Fruit fly (Drosophila melanogaster) whole organism, wandering third instar larva: Measurements from ENCODE around the gene CG11263.

Experiments
- Abd-B ChIP-seq: fragments of >200 bp; optimal IDR thresholded peaks from 2 replicates; lab custom pipeline; 2017; ENCODE audit warnings: missing biosample characterization, missing genetic modification characterization
- CG32264 ChIP-seq: fragments of 200-800 bp; sonication (Bioruptor generic); optimal IDR thresholded peaks from 2 replicates; lab custom pipeline; 2016; ENCODE audit warnings: missing biosample characterization, missing genetic modification characterization
- CG9705 ChIP-seq: fragments of 200-800 bp; sonication (Bioruptor generic); optimal IDR thresholded peaks from 2 replicates; lab custom pipeline; 2018; ENCODE audit warnings: missing biosample characterization, mild to moderate bottlenecking, missing genetic modification characterization
- CrebA ChIP-seq: fragments of 200-800 bp; sonication (Bioruptor generic); optimal IDR thresholded peaks from 2 replicates; lab custom pipeline; 2016; ENCODE audit warnings: missing biosample characterization, mild to moderate bottlenecking, missing genetic modification characterization, borderline replicate concordance
- Dfd ChIP-seq: fragments of >200 bp; optimal IDR thresholded peaks from 2 replicates; lab custom pipeline; 2017; ENCODE audit warnings: missing biosample characterization, missing genetic modification characterization
- Dif ChIP-seq: fragments of 200-275, 200-300 bp; sonication (Bioruptor generic); optimal IDR thresholded peaks from 2 replicates; lab custom pipeline; 2018; ENCODE audit warnings: missing biosample characterization, missing genetic modification characterization; ENCODE audit not compliant: partially characterized antibody
- GATAd ChIP-seq: sonication (Bioruptor generic); optimal IDR thresholded peaks from 2 replicates; lab custom pipeline; 2016; ENCODE audit warnings: missing biosample characterization, missing genetic modification characterization
- HLH106 ChIP-seq: fragments of 200-800 bp; optimal IDR thresholded peaks from 3 replicates; lab custom pipeline; 2019; ENCODE audit warnings: missing biosample characterization, mild to moderate bottlenecking, missing genetic modification characterization, moderate library complexity
- Hnf4 ChIP-seq: fragments of 200-800 bp; sonication (Bioruptor generic); optimal IDR thresholded peaks from 2 replicates; lab custom pipeline; 2016; ENCODE audit warnings: missing biosample characterization, mild to moderate bottlenecking, missing genetic modification characterization
- Hr78 ChIP-seq: fragments of >200 bp; optimal IDR thresholded peaks from 2 replicates; lab custom pipeline; 2017; ENCODE audit warnings: missing biosample characterization, missing genetic modification characterization
- Hr83 ChIP-seq: fragments of 200-300 bp; sonication (Bioruptor generic); optimal IDR thresholded peaks from 2 replicates; lab custom pipeline; 2016; ENCODE audit warnings: missing biosample characterization, mild to moderate bottlenecking, missing genetic modification characterization, moderate library complexity; ENCODE audit not compliant: poor library complexity, severe bottlenecking
- Jra ChIP-seq: sonication (Bioruptor generic); optimal IDR thresholded peaks from 2 replicates; lab custom pipeline; 2016; ENCODE audit warnings: missing biosample characterization, missing genetic modification characterization
- Mio ChIP-seq: sonication (Bioruptor generic); optimal IDR thresholded peaks from 2 replicates; lab custom pipeline; 2016; ENCODE audit warnings: missing biosample characterization, missing genetic modification characterization
- Myc ChIP-seq: fragments of >200 bp; optimal IDR thresholded peaks from 2 replicates; lab custom pipeline; 2017
- N ChIP-seq: fragments of >200 bp; optimal IDR thresholded peaks from 2 replicates; lab custom pipeline; 2018; ENCODE audit warnings: missing biosample characterization, missing external identifiers, missing genetic modification characterization
- OdsH ChIP-seq: fragments of 200-800 bp; sonication (Bioruptor generic); optimal IDR thresholded peaks from 2 replicates; lab custom pipeline; 2016; ENCODE audit warnings: missing biosample characterization, mild to moderate bottlenecking, missing genetic modification characterization
- Rel ChIP-seq, 2 experiments: fragments of 200-800 bp; sonication (Bioruptor generic) in 1 of 2; optimal IDR thresholded peaks; 2 replicates in 1 of 2; 3 replicates in 1 of 2; lab custom pipeline; 2016 to 2019; ENCODE audit warnings: mild to moderate bottlenecking in 2 of 2, missing biosample characterization in 2 of 2, missing genetic modification characterization in 2 of 2, moderate library complexity in 1 of 2
- Sp1 ChIP-seq: fragments of 200-800 bp; sonication (Bioruptor generic); optimal IDR thresholded peaks from 3 replicates; lab custom pipeline; 2019; ENCODE audit warnings: missing biosample characterization, mild to moderate bottlenecking, missing genetic modification characterization, moderate library complexity
- Vsx2 ChIP-seq: fragments of 200-300, 225-300 bp; sonication (Bioruptor generic); optimal IDR thresholded peaks from 2 replicates; lab custom pipeline; 2018; ENCODE audit warnings: missing biosample characterization, missing genetic modification characterization; ENCODE audit not compliant: partially characterized antibody
- br ChIP-seq: fragments of 200-800 bp; sonication (Bioruptor generic); optimal IDR thresholded peaks from 2 replicates; lab custom pipeline; 2016; ENCODE audit warnings: missing biosample characterization, missing genetic modification characterization
- brk ChIP-seq: fragments of 200-800 bp; sonication (Bioruptor generic); optimal IDR thresholded peaks from 2 replicates; lab custom pipeline; 2016; ENCODE audit warnings: missing biosample characterization, mild to moderate bottlenecking, missing genetic modification characterization
- dl ChIP-seq, 2 experiments: fragments of 175-275, 200-275 bp in 1 of 2; fragments of 200-275 bp in 1 of 2; sonication (Bioruptor generic); optimal IDR thresholded peaks; lab custom pipeline; 2018; ENCODE audit warnings: mild to moderate bottlenecking in 2 of 2, missing biosample characterization in 2 of 2, missing genetic modification characterization in 2 of 2, moderate library complexity in 2 of 2; ENCODE audit not compliant: partially characterized antibody in 2 of 2, insufficient read depth in 1 of 2
- dmrt93B ChIP-seq: fragments of 200-800 bp; sonication (Bioruptor generic); optimal IDR thresholded peaks from 2 replicates; lab custom pipeline; 2018; ENCODE audit warnings: missing biosample characterization, mild to moderate bottlenecking, missing genetic modification characterization
- dsf ChIP-seq: sonication (Bioruptor generic); optimal IDR thresholded peaks from 2 replicates; lab custom pipeline; 2016; ENCODE audit warnings: missing biosample characterization, missing genetic modification characterization, borderline replicate concordance
- ey ChIP-seq: fragments of 200-800 bp; sonication (Bioruptor generic); optimal IDR thresholded peaks from 2 replicates; lab custom pipeline; 2016; ENCODE audit warnings: missing biosample characterization, missing genetic modification characterization
- foxo ChIP-seq, 2 experiments: fragments of 200-800 bp; sonication (Bioruptor generic); optimal IDR thresholded peaks; 2 replicates in 1 of 2; 3 replicates in 1 of 2; lab custom pipeline; 2016 to 2017; ENCODE audit warnings: missing biosample characterization in 2 of 2, missing genetic modification characterization in 2 of 2
- fru ChIP-seq: fragments of 200-800 bp; sonication (Bioruptor generic); optimal IDR thresholded peaks from 3 replicates; lab custom pipeline; 2016; ENCODE audit warnings: missing biosample characterization, mild to moderate bottlenecking, missing genetic modification characterization
- h ChIP-seq: fragments of 200-800 bp; sonication (Bioruptor generic); optimal IDR thresholded peaks from 3 replicates; lab custom pipeline; 2016; ENCODE audit warnings: missing biosample characterization, mild to moderate bottlenecking, missing genetic modification characterization
- jim ChIP-seq: fragments of 175-275, 200-325 bp; sonication (Bioruptor generic); optimal IDR thresholded peaks from 2 replicates; lab custom pipeline; 2016; ENCODE audit warnings: missing biosample characterization, mild to moderate bottlenecking, missing genetic modification characterization
- lola ChIP-seq: fragments of >200 bp; optimal IDR thresholded peaks from 2 replicates; lab custom pipeline; 2017; ENCODE audit warnings: missing biosample characterization, missing genetic modification characterization
- pan ChIP-seq: fragments of >200 bp; optimal IDR thresholded peaks from 2 replicates; lab custom pipeline; 2017
- psq ChIP-seq: fragments of 200-800 bp; sonication (Bioruptor generic); optimal IDR thresholded peaks from 3 replicates; lab custom pipeline; 2017; ENCODE audit warnings: missing biosample characterization, mild to moderate bottlenecking, missing genetic modification characterization, moderate library complexity
- rgr ChIP-seq: fragments of 200-800 bp; sonication (Bioruptor generic); optimal IDR thresholded peaks from 3 replicates; lab custom pipeline; 2016; ENCODE audit warnings: missing biosample characterization, mild to moderate bottlenecking, missing genetic modification characterization
- sage ChIP-seq: fragments of 200-800 bp; sonication (Bioruptor generic); optimal IDR thresholded peaks from 2 replicates; lab custom pipeline; 2016; ENCODE audit warnings: missing biosample characterization, mild to moderate bottlenecking, missing genetic modification characterization
- sv ChIP-seq: fragments of 200-800 bp; sonication (Bioruptor generic); optimal IDR thresholded peaks from 3 replicates; lab custom pipeline; 2016; ENCODE audit warnings: missing biosample characterization, missing genetic modification characterization
- tai ChIP-seq: sonication (Bioruptor generic); optimal IDR thresholded peaks from 2 replicates; lab custom pipeline; 2016; ENCODE audit warnings: missing biosample characterization, missing genetic modification characterization
- usp ChIP-seq: fragments of >200 bp; optimal IDR thresholded peaks from 2 replicates; lab custom pipeline; 2017; ENCODE audit warnings: missing biosample characterization, missing genetic modification characterization
- woc ChIP-seq: sonication (Bioruptor generic); optimal IDR thresholded peaks from 2 replicates; lab custom pipeline; 2016; ENCODE audit warnings: missing biosample characterization, mild to moderate bottlenecking, missing genetic modification characterization

CG11263 gene

dm6 chr3L:13015823-13016465 lies 9.3 kb downstream of the CG11263 start, which contains the start of gene CG11267:
Gene CG11267, plus strand, starts transcription at chr3L:13016050.
- peak; percentile 81 for TF ChIP-seq Sp1 (GFP tag; lab: Kevin White, UChicago)
- no peak for TF ChIP-seq dl (GFP tag; optimal IDR thresholded peaks at IDR 0.05; lab: Kevin White, UChicago; ENCODE audit: insufficient read depth in 1 of 2, partially characterized antibody in 2 of 2)
- no peak for TF ChIP-seq Abd-B (GFP tag; lab: Kevin White, UChicago)
- TF ChIP-seq Rel (GFP tag; optimal IDR thresholded peaks at IDR 0.05; lab: Kevin White, UChicago), result no peak
- peak; percentile 41 for TF ChIP-seq Rel (tag; optimal IDR thresholded peaks at IDR 0.05; lab: Kevin White, UChicago)
- TF ChIP-seq tai (GFP tag; lab: Kevin White, UChicago), result peak; percentile 65
- TF ChIP-seq Hnf4, result peak; percentile 79
- TF ChIP-seq woc, result peak; percentile 59
- no peak for TF ChIP-seq usp (GFP tag; lab: Kevin White, UChicago)
- no peak for TF ChIP-seq CrebA (GFP tag; lab: Kevin White, UChicago)
- peak; percentile 46 for TF ChIP-seq psq
- TF ChIP-seq Dfd, result no peak
- peak in 1 of 2 experiments; percentile 80 for TF ChIP-seq foxo (GFP tag; optimal IDR thresholded peaks at IDR 0.05; lab: Kevin White, UChicago)
- TF ChIP-seq lola, result no peak
- peak; percentile 49 for TF ChIP-seq OdsH
- no peak for TF ChIP-seq Vsx2 (GFP tag; lab: Kevin White, UChicago)
- TF ChIP-seq h (GFP tag; lab: Kevin White, UChicago), result peak; percentile 77
- no peak for TF ChIP-seq Hr78
- TF ChIP-seq GATAd, result no peak
- TF ChIP-seq Jra (GFP tag; lab: Kevin White, UChicago), result no peak
- peak; percentile 70 for TF ChIP-seq fru (GFP tag; lab: Kevin White, UChicago)
- peak; percentile 5 for TF ChIP-seq Myc (lab: Kevin White, UChicago)
- peak; percentile 84 for TF ChIP-seq HLH106
- peak; percentile 21 for TF ChIP-seq brk (GFP tag; lab: Kevin White, UChicago)
- peak; percentile 60 for TF ChIP-seq sage (GFP tag; lab: Kevin White, UChicago)
- peak; percentile 38 for TF ChIP-seq sv
- TF ChIP-seq N (GFP tag; lab: Kevin White, UChicago), result no peak
- TF ChIP-seq rgr (GFP tag; lab: Kevin White, UChicago), result peak; percentile 70
- no peak for TF ChIP-seq Dif (GFP tag; lab: Kevin White, UChicago)
- no peak for TF ChIP-seq dmrt93B (GFP tag; lab: Kevin White, UChicago)
- peak; percentile 68 for TF ChIP-seq br (GFP tag; lab: Kevin White, UChicago)
- no peak for TF ChIP-seq Mio
- TF ChIP-seq dsf (GFP tag; lab: Kevin White, UChicago), result no peak
- peak; percentile 36 for TF ChIP-seq CG32264 (GFP tag; lab: Kevin White, UChicago)
- no peak for TF ChIP-seq pan (lab: Kevin White, UChicago)
- TF ChIP-seq CG9705 (GFP tag; lab: Kevin White, UChicago), result peak; percentile 82
- peak; percentile 67 for TF ChIP-seq ey (GFP tag; lab: Kevin White, UChicago)
- TF ChIP-seq jim (GFP tag; lab: Kevin White, UChicago), result no peak
- TF ChIP-seq Hr83 (GFP tag; lab: Kevin White, UChicago), result peak; percentile 86

- peak in 1 of 2 experiments; percentile 97 for TF ChIP-seq foxo (GFP tag; optimal IDR thresholded peaks at IDR 0.05; lab: Kevin White, UChicago)
- TF ChIP-seq dmrt93B (GFP tag; lab: Kevin White, UChicago), result peak; percentile 77
- TF ChIP-seq Vsx2 (GFP tag; lab: Kevin White, UChicago), result no peak
- peak; percentile 72 for TF ChIP-seq woc
- TF ChIP-seq pan (lab: Kevin White, UChicago), result no peak
- TF ChIP-seq jim (GFP tag; lab: Kevin White, UChicago), result no peak
- peak; percentile 75 for TF ChIP-seq CG9705 (GFP tag; lab: Kevin White, UChicago)
- TF ChIP-seq Hnf4, result peak; percentile 93
- peak; percentile 97 for TF ChIP-seq HLH106
- TF ChIP-seq Myc (lab: Kevin White, UChicago), result no peak
- no peak for TF ChIP-seq Dif (GFP tag; lab: Kevin White, UChicago)
- no peak for TF ChIP-seq lola
- peak; percentile 94 for TF ChIP-seq rgr (GFP tag; lab: Kevin White, UChicago)
- TF ChIP-seq Hr78, result no peak
- TF ChIP-seq N (GFP tag; lab: Kevin White, UChicago), result no peak
- peak; percentile 3 for TF ChIP-seq Rel (GFP tag; optimal IDR thresholded peaks at IDR 0.05; lab: Kevin White, UChicago)
- TF ChIP-seq Rel (tag; optimal IDR thresholded peaks at IDR 0.05; lab: Kevin White, UChicago), result peak; percentile 85
- peak; percentile 71 for TF ChIP-seq br (GFP tag; lab: Kevin White, UChicago)
- no peak for TF ChIP-seq dl (GFP tag; optimal IDR thresholded peaks at IDR 0.05; lab: Kevin White, UChicago; ENCODE audit: insufficient read depth in 1 of 2, partially characterized antibody in 2 of 2)
- no peak for TF ChIP-seq Abd-B (GFP tag; lab: Kevin White, UChicago)
- peak; percentile 93 for TF ChIP-seq psq
- TF ChIP-seq Dfd, result peak; percentile 79
- TF ChIP-seq CrebA (GFP tag; lab: Kevin White, UChicago), result no peak
- peak; percentile 89 for TF ChIP-seq tai (GFP tag; lab: Kevin White, UChicago)
- peak; percentile 76 for TF ChIP-seq sage (GFP tag; lab: Kevin White, UChicago)
- TF ChIP-seq dsf (GFP tag; lab: Kevin White, UChicago), result peak; percentile 83
- TF ChIP-seq OdsH, result peak; percentile 93
- TF ChIP-seq CG32264 (GFP tag; lab: Kevin White, UChicago), result peak; percentile 51
- peak; percentile 89 for TF ChIP-seq fru (GFP tag; lab: Kevin White, UChicago)
- TF ChIP-seq ey (GFP tag; lab: Kevin White, UChicago), result peak; percentile 69
- peak; percentile 51 for TF ChIP-seq GATAd
- TF ChIP-seq sv, result peak; percentile 76
- peak; percentile 83 for TF ChIP-seq brk (GFP tag; lab: Kevin White, UChicago)
- no peak for TF ChIP-seq usp (GFP tag; lab: Kevin White, UChicago)
- peak; percentile 97 for TF ChIP-seq Sp1 (GFP tag; lab: Kevin White, UChicago)
- peak; percentile 55 for TF ChIP-seq Hr83 (GFP tag; lab: Kevin White, UChicago)
- peak; percentile 84 for TF ChIP-seq Jra (GFP tag; lab: Kevin White, UChicago)
- TF ChIP-seq h (GFP tag; lab: Kevin White, UChicago), result peak; percentile 89
- no peak for TF ChIP-seq Mio
Observed at dm6 chr3L:13017803-13018324, 11.2 kb downstream of the CG11263 start, which contains the start of the genes mRpL20 and Icmt. Gene mRpL20, minus strand, starts transcription at chr3L:13017867. Gene Icmt, plus strand, starts transcription at chr3L:13018266.
